Fruit fly (Drosophila melanogaster): ENCODE results near the gene AdipoR.

The AdipoR gene

DNA sequence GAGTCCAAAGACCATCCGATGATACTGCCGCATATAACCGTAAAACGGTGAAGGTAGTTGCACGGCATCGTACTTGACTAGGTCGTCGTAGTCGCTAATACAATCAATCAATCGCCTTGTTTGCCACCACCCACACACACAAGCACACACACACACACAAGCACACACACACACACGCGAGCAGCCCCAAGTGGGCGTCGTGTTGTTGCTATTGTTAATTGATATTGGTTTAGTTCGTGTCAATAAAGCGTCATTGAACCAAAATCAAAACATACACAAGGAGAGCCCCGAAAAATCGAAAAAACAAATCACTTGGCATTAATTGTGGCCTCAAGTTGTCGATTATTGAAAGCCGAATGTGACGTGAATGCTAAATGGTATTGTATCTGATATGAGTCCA is 48.8 kb upstream of the AdipoR start (continued):
- TF ChIP-seq schlank (tag; optimal IDR thresholded peaks at IDR 0.05): peak; percentile 46
- no peak for TF ChIP-seq H15 (GFP tag; IDR thresholded peaks at IDR 0.05)
- TF ChIP-seq tx (GFP tag; optimal IDR thresholded peaks at IDR 0.05): no peak
- TF ChIP-seq luna (GFP tag; optimal IDR thresholded peaks at IDR 0.05): peak; percentile 40
- peak; percentile 57; the same call in 1 of the 3 replicates for TF ChIP-seq CG2199 (GFP tag; IDR thresholded peaks at IDR 0.05)
- TF ChIP-seq CG32772 (GFP tag; IDR thresholded peaks at IDR 0.05): peak; percentile 34; the same call in 1 of the 2 replicates
- TF ChIP-seq aop (GFP tag; IDR thresholded peaks at IDR 0.05): no peak
- TF ChIP-seq CG3065 (GFP tag; optimal IDR thresholded peaks at IDR 0.05): no peak
- TF ChIP-seq Dfd (GFP tag; optimal IDR thresholded peaks at IDR 0.05): no peak
- TF ChIP-seq run (tag; optimal IDR thresholded peaks at IDR 0.05): no peak
- TF ChIP-seq CG12219 (GFP tag; optimal IDR thresholded peaks at IDR 0.05): peak; percentile 39
- peak; percentile 21; the same call in 1 of the 3 replicates for TF ChIP-seq row (GFP tag; IDR thresholded peaks at IDR 0.05)
- TF ChIP-seq Mad (GFP tag; optimal IDR thresholded peaks at IDR 0.05): no peak
- no peak for TF ChIP-seq Hr3 (GFP tag; optimal IDR thresholded peaks at IDR 0.05)
- TF ChIP-seq zen (tag; optimal IDR thresholded peaks at IDR 0.05): no peak
- TF ChIP-seq her (GFP tag; optimal IDR thresholded peaks at IDR 0.05): peak; percentile 29
- no peak for TF ChIP-seq sc (optimal IDR thresholded peaks at IDR 0.05)
- peak; percentile 26 for TF ChIP-seq sc (GFP tag; optimal IDR thresholded peaks at IDR 0.05)
- TF ChIP-seq Hmx (GFP tag; optimal IDR thresholded peaks at IDR 0.05): no peak
- no peak for TF ChIP-seq CG17568 (GFP tag; optimal IDR thresholded peaks at IDR 0.05)
- TF ChIP-seq pan (optimal IDR thresholded peaks at IDR 0.05): no peak
- no peak for TF ChIP-seq pan (GFP tag; optimal IDR thresholded peaks at IDR 0.05 in 1 of 2, IDR thresholded peaks at IDR 0.05 in 1 of 2)
- TF ChIP-seq wdn (GFP tag; IDR thresholded peaks at IDR 0.05): no peak
- TF ChIP-seq CG4424 (GFP tag; optimal IDR thresholded peaks at IDR 0.05): no peak
- peak; percentile 52; the same call in 1 of the 2 replicates for TF ChIP-seq CG11247 (GFP tag; IDR thresholded peaks at IDR 0.05)
- TF ChIP-seq CG30431 (GFP tag; optimal IDR thresholded peaks at IDR 0.05): no peak
- no peak for TF ChIP-seq BEAF-32 (GFP tag; optimal IDR thresholded peaks at IDR 0.05)
- no peak for TF ChIP-seq yki (optimal IDR thresholded peaks at IDR 0.05)
- 0 out of 2 replicates have a peak, but pooled peaks have one; percentile 31 for TF ChIP-seq Nf-YA (GFP tag; IDR thresholded peaks at IDR 0.05)
- no peak for TF ChIP-seq CG9609 (GFP tag; optimal IDR thresholded peaks at IDR 0.05)
- no peak for TF ChIP-seq CG15479 (GFP tag; optimal IDR thresholded peaks at IDR 0.05)
- peak; percentile 79 for TF ChIP-seq ATbp (GFP tag; optimal IDR thresholded peaks at IDR 0.05)
- TF ChIP-seq CG17802 (tag; optimal IDR thresholded peaks at IDR 0.05): no peak
- no peak for TF ChIP-seq Bgb (GFP tag; IDR thresholded peaks at IDR 0.05; ENCODE audit: partially characterized antibody)
- no peak for TF ChIP-seq Drgx (GFP tag; IDR thresholded peaks at IDR 0.05)
- TF ChIP-seq sna (GFP tag; IDR thresholded peaks at IDR 0.05; ENCODE audit: partially characterized antibody): 0 out of 2 replicates have a peak, but pooled peaks have one; percentile 35
- TF ChIP-seq CG2129 (GFP tag; IDR thresholded peaks at IDR 0.05; ENCODE audit: partially characterized antibody): no peak
- TF ChIP-seq ranshi (GFP tag; IDR thresholded peaks at IDR 0.05): peak; percentile 42; the same call in 1 of the 2 replicates
- TF ChIP-seq Bdp1 (GFP tag; optimal IDR thresholded peaks at IDR 0.05): peak; percentile 11
- TF ChIP-seq CG4854 (GFP tag; optimal IDR thresholded peaks at IDR 0.05): no peak
- TF ChIP-seq so (GFP tag; IDR thresholded peaks at IDR 0.05): peak; percentile 66; the same call in 2 of the 3 replicates
- TF ChIP-seq ftz-f1 (GFP tag; optimal IDR thresholded peaks at IDR 0.05): peak; percentile 37
- peak; percentile 37 for TF ChIP-seq CG6683 (GFP tag; optimal IDR thresholded peaks at IDR 0.05)
- TF ChIP-seq tio (GFP tag; optimal IDR thresholded peaks at IDR 0.05): no peak
- TF ChIP-seq H2.0 (GFP tag; IDR thresholded peaks at IDR 0.05): no peak
- no peak for TF ChIP-seq Hand (GFP tag; optimal IDR thresholded peaks at IDR 0.05)
- TF ChIP-seq CG33213 (GFP tag; optimal IDR thresholded peaks at IDR 0.05): peak; percentile 31
- TF ChIP-seq shn (GFP tag; optimal IDR thresholded peaks at IDR 0.05): no peak
- no peak for TF ChIP-seq nau (GFP tag; optimal IDR thresholded peaks at IDR 0.05)
- TF ChIP-seq exex (tag; optimal IDR thresholded peaks at IDR 0.05): peak; percentile 62
- TF ChIP-seq Lhr (GFP tag; optimal IDR thresholded peaks at IDR 0.05): no peak
- no peak for TF ChIP-seq CG6175 (GFP tag; IDR thresholded peaks at IDR 0.05)
- no peak for TF ChIP-seq hth (optimal IDR thresholded peaks at IDR 0.05)
